Worm (Caenorhabditis elegans) whole organism, L2 larva: ENCODE results near the gene nbs-1.

Source experiments
- ZK546.5 ChIP-seq: sonication (generic microtip); optimal IDR thresholded peaks from 2 replicates; lab custom pipeline; 2017; ENCODE audit warnings: missing biosample characterization, missing genetic modification characterization
- lin-13 ChIP-seq: fragments of 150-350 bp; optimal IDR thresholded peaks from 2 replicates; lab custom pipeline; 2014; ENCODE audit warnings: missing biosample characterization, missing genetic modification reagents, missing genetic modification characterization
- snpc-4 ChIP-seq: fragments of 150-350 bp; optimal IDR thresholded peaks from 2 replicates; lab custom pipeline; 2014; ENCODE audit warnings: missing biosample characterization, missing genetic modification characterization

- TF ChIP-seq lin-13 (GFP tag; lab: Kevin White, UChicago) (no peak), ZK546.5 (tag; lab: Kevin White, UChicago) (no peak), snpc-4 (no peak)
Measured at ce11 chrII:11128989-11129388, 32.7 kb upstream of the nbs-1 start, which contains the start of gene F40F8.3.
